Fruit fly (Drosophila melanogaster): ENCODE data around the gene CG1409.

The CG1409 gene

dm6 chrX:7888386-7889024 lies 30.5 kb downstream of the CG1409 start, which contains the start of gene Acat1:
Acat1 (minus strand) TSS chrX:7888785.
- TF ChIP-seq Dll (optimal IDR thresholded peaks at IDR 0.05): no peak
- no peak for TF ChIP-seq CG8478 (optimal IDR thresholded peaks at IDR 0.05)

- no peak for TF ChIP-seq usp (GFP tag; optimal IDR thresholded peaks at IDR 0.05)
- no peak for TF ChIP-seq CG8478 (optimal IDR thresholded peaks at IDR 0.05)
- no peak for TF ChIP-seq psq (optimal IDR thresholded peaks at IDR 0.05)
- no peak for TF ChIP-seq pan (optimal IDR thresholded peaks at IDR 0.05)
- TF ChIP-seq EcR (GFP tag; optimal IDR thresholded peaks at IDR 0.05): no peak
- no peak for TF ChIP-seq Dll (optimal IDR thresholded peaks at IDR 0.05)
Observed at dm6 chrX:7891596-7892538, 33.9 kb downstream of the CG1409 start, which contains the start of gene Nek2. Nek2 (minus strand) TSS chrX:7891646.

- TF ChIP-seq CG8478 (optimal IDR thresholded peaks at IDR 0.05) (no peak), Dll (optimal IDR thresholded peaks at IDR 0.05) (no peak)
Observed at dm6 chrX:7892539-7892899, 34.5 kb downstream of the CG1409 start.

dm6 chrX:7893411-7894122 lies 35.6 kb downstream of the CG1409 start, which contains the start of the genes CG45089, ND-MNLL and p115:
CG45089 (minus strand) TSS chrX:7893798.
ND-MNLL (minus strand) TSS chrX:7893798.
p115 (plus strand) TSS chrX:7894031.
- no peak for TF ChIP-seq Dll (optimal IDR thresholded peaks at IDR 0.05)
- TF ChIP-seq CG8478 (optimal IDR thresholded peaks at IDR 0.05): no peak
- TF ChIP-seq EcR (GFP tag; optimal IDR thresholded peaks at IDR 0.05): no peak
- TF ChIP-seq usp (GFP tag; optimal IDR thresholded peaks at IDR 0.05): no peak
- no peak for TF ChIP-seq psq (optimal IDR thresholded peaks at IDR 0.05)
- TF ChIP-seq pan (optimal IDR thresholded peaks at IDR 0.05): no peak

- no peak for TF ChIP-seq Dll (optimal IDR thresholded peaks at IDR 0.05)
- TF ChIP-seq psq (optimal IDR thresholded peaks at IDR 0.05): no peak
- TF ChIP-seq CG8478 (optimal IDR thresholded peaks at IDR 0.05): no peak
- no peak for TF ChIP-seq pan (optimal IDR thresholded peaks at IDR 0.05)
- no peak for TF ChIP-seq EcR (GFP tag; optimal IDR thresholded peaks at IDR 0.05)
- TF ChIP-seq usp (GFP tag; optimal IDR thresholded peaks at IDR 0.05): no peak
Observed at dm6 chrX:7900659-7901058, 42.7 kb downstream of the CG1409 start.

- TF ChIP-seq usp (GFP tag; optimal IDR thresholded peaks at IDR 0.05): no peak
- no peak for TF ChIP-seq psq (optimal IDR thresholded peaks at IDR 0.05)
- no peak for TF ChIP-seq CG8478 (optimal IDR thresholded peaks at IDR 0.05)
- no peak for TF ChIP-seq EcR (GFP tag; optimal IDR thresholded peaks at IDR 0.05)
- no peak for TF ChIP-seq Dll (optimal IDR thresholded peaks at IDR 0.05)
- TF ChIP-seq pan (optimal IDR thresholded peaks at IDR 0.05): no peak
Observed at dm6 chrX:7901153-7902038, 43.4 kb downstream of the CG1409 start, which contains the start of the genes RpS6 and bys. RpS6 (minus strand) TSS chrX:7901331. bys (plus strand) TSS chrX:7901880.

All from whole organism.